Worm (Caenorhabditis elegans): ENCODE results near the gene F48E8.2.

ce11 chrIII:5479493-5480167 lies 15.5 kb downstream of the F48E8.2 start:
- TF ChIP-seq ekl-4 (GFP tag; IDR thresholded peaks at IDR 0.05), result no peak
- no peak for TF ChIP-seq sdz-38 (tag; optimal IDR thresholded peaks at IDR 0.05)
